Worm (Caenorhabditis elegans) whole organism, L3 larva: Measurements from ENCODE around the gene AH9.4.

Experiments
- ceh-82 ChIP-seq: fragments of 150-350 bp; optimal IDR thresholded peaks from 2 replicates; lab custom pipeline; 2014; ENCODE audit warnings: missing biosample characterization, missing genetic modification characterization
- elt-1 ChIP-seq: fragments of 150-350 bp; optimal IDR thresholded peaks from 2 replicates; lab custom pipeline; 2014; ENCODE audit warnings: missing biosample characterization, missing genetic modification characterization
- elt-2 ChIP-seq: sonication (generic microtip); optimal IDR thresholded peaks from 2 replicates; lab custom pipeline; 2016; ENCODE audit warnings: missing genetic modification reagents, mild to moderate bottlenecking, missing genetic modification characterization, missing compliant biosample characterization
- lin-39 ChIP-seq: fragments of 150-350 bp; optimal IDR thresholded peaks from 2 replicates; lab custom pipeline; 2018; ENCODE audit warnings: missing biosample characterization, missing genetic modification reagents, missing genetic modification characterization
- mdl-1 ChIP-seq: fragments of 150-350 bp; optimal IDR thresholded peaks from 2 replicates; lab custom pipeline; 2014; ENCODE audit warnings: missing biosample characterization, missing genetic modification characterization
- nfya-1 ChIP-seq: sonication (generic microtip); optimal IDR thresholded peaks from 2 replicates; lab custom pipeline; 2017; ENCODE audit warnings: missing genetic modification characterization, mild to moderate bottlenecking, missing compliant biosample characterization, antibody characterized with exemption, moderate library complexity; ENCODE audit not compliant: insufficient read depth
- nhr-28 ChIP-seq: fragments of 150-350 bp; optimal IDR thresholded peaks from 2 replicates; lab custom pipeline; 2014; ENCODE audit warnings: missing biosample characterization, missing genetic modification characterization
- nhr-76 ChIP-seq: fragments of 150-350 bp; sonication (generic microtip); optimal IDR thresholded peaks from 5 replicates; lab custom pipeline; 2014; ENCODE audit warnings: missing biosample characterization, missing genetic modification characterization
- nhr-77 ChIP-seq: fragments of 150-350 bp; optimal IDR thresholded peaks from 2 replicates; lab custom pipeline; 2014; ENCODE audit warnings: missing biosample characterization, missing genetic modification characterization
- pha-4 ChIP-seq: fragments of 150-350 bp; optimal IDR thresholded peaks from 2 replicates; lab custom pipeline; 2014; ENCODE audit warnings: missing biosample characterization, missing genetic modification reagents, missing genetic modification characterization
- unc-39 ChIP-seq: sonication (generic microtip); optimal IDR thresholded peaks from 4 replicates; lab custom pipeline; 2017; ENCODE audit warnings: missing biosample characterization, missing genetic modification characterization
- unc-62 ChIP-seq: fragments of 150-350 bp; sonication (generic microtip); optimal IDR thresholded peaks from 4 replicates; lab custom pipeline; 2014; ENCODE audit warnings: missing biosample characterization, missing genetic modification reagents, missing genetic modification characterization
- zag-1 ChIP-seq: fragments of 150-350 bp; optimal IDR thresholded peaks from 2 replicates; lab custom pipeline; 2014; ENCODE audit warnings: missing biosample characterization, missing genetic modification characterization

DNA sequence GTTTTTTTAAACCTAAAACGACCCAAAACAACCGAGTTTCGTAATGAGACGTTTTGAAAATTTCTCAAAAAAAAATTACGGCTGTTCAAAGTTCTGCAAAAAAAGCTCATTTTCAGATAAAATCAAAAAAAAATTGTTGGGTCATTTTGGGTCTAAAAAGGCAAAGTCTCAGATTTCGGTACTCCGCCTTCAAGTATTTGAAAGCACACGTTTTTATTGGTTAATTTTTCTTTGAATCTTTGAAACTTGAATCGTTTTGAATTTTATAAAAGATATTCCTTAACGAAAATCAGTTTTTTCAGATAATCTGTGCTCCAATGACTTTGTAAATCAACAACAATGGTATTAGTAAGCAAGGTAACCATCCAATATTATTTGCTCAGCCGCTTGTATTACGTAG lies 28.6 kb upstream of the AH9.4 start, which contains the start of gene hum-6:
- TF ChIP-seq nhr-77 (tag; lab: Kevin White, UChicago) (no peak), pha-4 (tag; lab: Kevin White, UChicago) (no peak), nfya-1 (tag; lab: Kevin White, UChicago) (no peak), zag-1 (tag; lab: Kevin White, UChicago) (no peak), nhr-76 (tag; lab: Kevin White, UChicago) (no peak), nhr-28 (tag; lab: Kevin White, UChicago) (no peak), lin-39 (tag; lab: Kevin White, UChicago) (no peak), elt-1 (no peak), mdl-1 (tag; lab: Kevin White, UChicago) (no peak), elt-2 (tag; lab: Kevin White, UChicago) (no peak), unc-62 (GFP tag; lab: Kevin White, UChicago) (no peak), ceh-82 (tag; lab: Kevin White, UChicago) (no peak), unc-39 (tag; lab: Kevin White, UChicago) (no peak)
